Worm (Caenorhabditis elegans) whole organism, late embryonic: ENCODE measurements around the gene Y60A3A.19.

ENCODE experiments used
- F13H6.1 ChIP-seq: sonication (generic microtip); optimal IDR thresholded peaks from 2 replicates; lab custom pipeline; 2016; ENCODE audit warnings: missing genetic modification characterization, missing compliant biosample characterization
- K09A11.1 ChIP-seq: sonication (generic microtip); optimal IDR thresholded peaks from 2 replicates; lab custom pipeline; 2017; ENCODE audit warnings: antibody characterized with exemption, mild to moderate bottlenecking, missing genetic modification characterization, missing compliant biosample characterization; ENCODE audit not compliant: insufficient read depth
- ama-1 ChIP-seq: fragments of 150-350 bp; optimal IDR thresholded peaks from 2 replicates; lab custom pipeline; 2014
- ceh-14 ChIP-seq: sonication (generic microtip); optimal IDR thresholded peaks from 2 replicates; lab custom pipeline; 2016; ENCODE audit warnings: missing genotype, missing genetic modification characterization, missing compliant biosample characterization
- ceh-19 ChIP-seq: fragments of 200-800 bp; sonication (Bioruptor generic); optimal IDR thresholded peaks from 2 replicates; lab custom pipeline; 2018; ENCODE audit warnings: mild to moderate bottlenecking, missing genetic modification characterization, missing compliant biosample characterization
- hlh-6 ChIP-seq: sonication (generic microtip); optimal IDR thresholded peaks from 2 replicates; lab custom pipeline; 2016; ENCODE audit warnings: missing genotype, missing genetic modification characterization, missing compliant biosample characterization
- lin-11 ChIP-seq: fragments of 200-800 bp; sonication (Bioruptor generic); optimal IDR thresholded peaks from 2 replicates; lab custom pipeline; 2018; ENCODE audit warnings: mild to moderate bottlenecking, missing genetic modification characterization, missing compliant biosample characterization
- nhr-11 ChIP-seq: fragments of 150-350 bp; optimal IDR thresholded peaks from 2 replicates; lab custom pipeline; 2014; ENCODE audit warnings: missing biosample characterization, missing genetic modification characterization
- nhr-232 ChIP-seq: sonication (generic microtip); optimal IDR thresholded peaks from 2 replicates; lab custom pipeline; 2016; ENCODE audit warnings: missing genetic modification characterization, missing compliant biosample characterization
- npax-4 ChIP-seq: sonication (generic microtip); optimal IDR thresholded peaks from 2 replicates; lab custom pipeline; 2016; ENCODE audit warnings: missing genetic modification characterization, missing compliant biosample characterization
- pha-4 ChIP-seq: fragments of 150-350 bp; optimal IDR thresholded peaks from 2 replicates; lab custom pipeline; 2018; ENCODE audit warnings: missing biosample characterization, missing genetic modification reagents, missing genetic modification characterization
- sox-4 ChIP-seq: sonication (generic microtip); optimal IDR thresholded peaks from 2 replicates; lab custom pipeline; 2017; ENCODE audit warnings: mild to moderate bottlenecking, missing genetic modification characterization, inconsistent platforms, missing compliant biosample characterization
- tbx-7 ChIP-seq: sonication (generic microtip); optimal IDR thresholded peaks from 2 replicates; lab custom pipeline; 2016; ENCODE audit warnings: missing genotype, missing genetic modification characterization, missing compliant biosample characterization

- TF ChIP-seq pha-4 (tag; lab: Kevin White, UChicago) (no peak), nhr-232 (tag; lab: Kevin White, UChicago) (no peak), ceh-19 (no peak), F13H6.1 (tag; lab: Kevin White, UChicago) (no peak), tbx-7 (tag; lab: Kevin White, UChicago) (no peak), K09A11.1 (tag; lab: Kevin White, UChicago) (no peak), lin-11 (no peak), nhr-11 (no peak), ama-1 (lab: Kevin White, UChicago) (no peak), npax-4 (tag; lab: Kevin White, UChicago) (no peak), sox-4 (tag; lab: Kevin White, UChicago) (no peak), hlh-6 (no peak), ceh-14 (tag; lab: Kevin White, UChicago) (no peak)
These were observed 18.8 kb upstream of the Y60A3A.19 start for ce11 chrV:19897557-19897956.
